Worm (Caenorhabditis elegans): ENCODE results near the gene pst-2.

Gene pst-2

DNA sequence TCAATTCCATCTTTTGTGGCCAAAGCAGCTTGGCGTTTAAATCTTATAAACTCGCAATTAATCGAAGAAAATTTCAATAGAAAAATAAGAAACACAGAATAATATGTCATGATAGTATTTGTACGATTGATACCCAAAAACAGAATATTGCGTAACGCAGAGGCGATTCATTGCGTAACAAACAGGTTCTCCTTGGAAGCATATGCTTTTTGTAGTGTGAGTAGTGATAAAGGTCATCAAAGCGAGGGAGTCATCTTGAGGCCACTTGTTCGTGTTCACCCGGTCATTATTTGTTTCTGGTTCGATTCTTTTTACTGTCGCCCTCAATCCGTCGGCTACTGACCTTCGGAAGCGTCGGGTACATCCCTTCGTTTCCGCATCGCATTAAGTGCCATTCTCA is 19.3 kb upstream of the pst-2 start, which contains the start of gene F54E7.6 (continued):
- no peak for TF ChIP-seq madf-6 (GFP tag; IDR thresholded peaks at IDR 0.05)

DNA sequence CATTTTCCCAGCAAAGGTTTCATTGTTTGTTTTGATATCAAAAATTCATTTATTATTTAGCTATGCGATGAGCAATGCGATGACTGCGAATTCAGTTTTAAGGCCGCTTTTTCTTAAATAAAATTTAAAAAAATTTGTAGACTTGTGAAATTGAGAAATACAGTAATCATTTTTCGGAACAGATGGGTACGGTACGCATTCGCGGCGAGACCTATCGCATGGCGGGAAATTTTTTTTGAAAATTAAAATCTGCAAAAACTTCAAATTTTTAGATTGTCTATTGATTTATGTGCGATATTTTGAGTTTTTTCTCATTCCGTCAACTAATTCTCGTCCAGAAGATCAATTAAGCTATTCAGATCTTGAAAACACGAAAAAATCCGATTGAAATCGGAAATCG is 16.7 kb upstream of the pst-2 start:
- peak; percentile 56; the same call in 1 of the 2 replicates for TF ChIP-seq madf-3 (GFP tag; IDR thresholded peaks at IDR 0.05)
- TF ChIP-seq madf-8 (GFP tag; conservative IDR thresholded peaks at IDR 0.05), result peak; percentile 100
- TF ChIP-seq pbrm-1 (GFP tag; IDR thresholded peaks at IDR 0.05), result peak; percentile 72; the same call in 1 of the 2 replicates
- peak in 2 of 3 experiments; percentile 25 to 88 for TF ChIP-seq lin-35 (GFP tag; optimal IDR thresholded peaks at IDR 0.05)
- TF ChIP-seq madf-10 (tag; optimal IDR thresholded peaks at IDR 0.05), result no peak
- TF ChIP-seq snpc-1.3 (tag; optimal IDR thresholded peaks at IDR 0.05; ENCODE audit: insufficient read depth), result peak; percentile 66
- peak; percentile 93 for TF ChIP-seq D2030.7 (GFP tag; IDR thresholded peaks at IDR 0.05)
- peak; percentile 65 for TF ChIP-seq B0336.3 (GFP tag; IDR thresholded peaks at IDR 0.05)
- TF ChIP-seq unc-130 (GFP tag; optimal IDR thresholded peaks at IDR 0.05), result peak; percentile 89
- no peak for TF ChIP-seq bed-2 (GFP tag; IDR thresholded peaks at IDR 0.05)
- TF ChIP-seq ama-1 (optimal IDR thresholded peaks at IDR 0.05), result no peak
- TF ChIP-seq ama-1 (GFP tag; optimal IDR thresholded peaks at IDR 0.05), result no peak
- TF ChIP-seq lin-54 (GFP tag; optimal IDR thresholded peaks at IDR 0.05), result peak; percentile 94
- peak; percentile 100 for TF ChIP-seq xnd-1 (tag; optimal IDR thresholded peaks at IDR 0.05)
- TF ChIP-seq Y53F4B.3 (GFP tag; IDR thresholded peaks at IDR 0.05), result no peak
- TF ChIP-seq F55B11.4 (tag; optimal IDR thresholded peaks at IDR 0.05; ENCODE audit: borderline replicate concordance, insufficient read depth), result no peak
- peak; percentile 77; the same call in 1 of the 2 replicates for TF ChIP-seq ekl-4 (GFP tag; IDR thresholded peaks at IDR 0.05)
- TF ChIP-seq hsf-1 (GFP tag; IDR thresholded peaks at IDR 0.05), result peak; percentile 84
- peak; percentile 95 for TF ChIP-seq dpl-1 (GFP tag; optimal IDR thresholded peaks at IDR 0.05)
- TF ChIP-seq F10E7.11 (tag; optimal IDR thresholded peaks at IDR 0.05), result no peak
- peak; percentile 100 for TF ChIP-seq lsl-1 (GFP tag; optimal IDR thresholded peaks at IDR 0.05)
- TF ChIP-seq hlh-26 (GFP tag; conservative IDR thresholded peaks at IDR 0.05), result no peak
- TF ChIP-seq mcd-1 (GFP tag; IDR thresholded peaks at IDR 0.05), result peak; percentile 66
- no peak; the same call in 1 of the 2 replicates for TF ChIP-seq lir-1 (GFP tag; conservative IDR thresholded peaks at IDR 0.05)
- TF ChIP-seq F57A8.1 (GFP tag; optimal IDR thresholded peaks at IDR 0.05), result no peak
- peak; percentile 85 for TF ChIP-seq B0019.2 (GFP tag; conservative IDR thresholded peaks at IDR 0.05)
- peak; percentile 100 for TF ChIP-seq efl-1 (GFP tag; optimal IDR thresholded peaks at IDR 0.05)
- TF ChIP-seq hlh-12 (tag; optimal IDR thresholded peaks at IDR 0.05), result no peak
- TF ChIP-seq snpc-3.4 (tag; optimal IDR thresholded peaks at IDR 0.05), result peak; percentile 85
- peak; percentile 64 for TF ChIP-seq tbp1 (GFP tag; optimal IDR thresholded peaks at IDR 0.05)
- peak; percentile 97 for TF ChIP-seq ceh-91 (GFP tag; IDR thresholded peaks at IDR 0.05)
- TF ChIP-seq die-1 (tag; optimal IDR thresholded peaks at IDR 0.05), result no peak
- TF ChIP-seq Y95B8A.8 (GFP tag; IDR thresholded peaks at IDR 0.05), result peak; percentile 83
- peak; percentile 83 for TF ChIP-seq Y53G8AR.9 (GFP tag; conservative IDR thresholded peaks at IDR 0.05)
- peak; percentile 59 for TF ChIP-seq snpc-4 (GFP tag; optimal IDR thresholded peaks at IDR 0.05)
- TF ChIP-seq snpc-4 (tag; optimal IDR thresholded peaks at IDR 0.05), result peak in 3 of 4 experiments; percentile 46 to 72 (median 68)
- peak; percentile 86 for TF ChIP-seq dox-1 (GFP tag; IDR thresholded peaks at IDR 0.05)
- TF ChIP-seq snpc-1.1 (tag; optimal IDR thresholded peaks at IDR 0.05; ENCODE audit: insufficient read depth), result peak; percentile 85
- no peak for TF ChIP-seq T26A5.8 (tag; optimal IDR thresholded peaks at IDR 0.05)
- TF ChIP-seq attf-6 (GFP tag; IDR thresholded peaks at IDR 0.05), result peak; percentile 72
- TF ChIP-seq F57C9.4 (tag; optimal IDR thresholded peaks at IDR 0.05), result no peak
- TF ChIP-seq Y79H2A.3 (GFP tag; conservative IDR thresholded peaks at IDR 0.05), result 0 out of 2 replicates have a peak, but pooled peaks have one; percentile 48
- peak; percentile 27 for TF ChIP-seq ztf-18 (tag; optimal IDR thresholded peaks at IDR 0.05)
- no peak for TF ChIP-seq ets-4 (GFP tag; optimal IDR thresholded peaks at IDR 0.05)
- TF ChIP-seq rcor-1 (GFP tag; IDR thresholded peaks at IDR 0.05), result peak; percentile 86
- peak; percentile 56 for TF ChIP-seq athp-1 (tag; optimal IDR thresholded peaks at IDR 0.05)
